Worm (Caenorhabditis elegans) whole organism, L4/young adult: ENCODE measurements around the gene F57A8.7.

ENCODE experiments used
- W03F9.2 ChIP-seq: fragments of 150-350 bp; optimal IDR thresholded peaks from 2 replicates; lab custom pipeline; 2014; ENCODE audit warnings: missing biosample characterization, missing genetic modification characterization
- dao-5 ChIP-seq: sonication (generic microtip); optimal IDR thresholded peaks from 2 replicates; lab custom pipeline; 2016; ENCODE audit warnings: missing genotype, missing genetic modification characterization, moderate library complexity, missing compliant biosample characterization
- him-1 ChIP-seq: sonication (generic microtip); optimal IDR thresholded peaks from 2 replicates; lab custom pipeline; 2016; ENCODE audit warnings: missing genotype, missing genetic modification reagents, missing genetic modification characterization, missing compliant biosample characterization

- TF ChIP-seq him-1 (tag; lab: Kevin White, UChicago) (no peak), W03F9.2 (tag; lab: Kevin White, UChicago) (no peak), dao-5 (no peak)
Measured at ce11 chrV:10103811-10104210, 28.3 kb downstream of the F57A8.7 start.
